Fruit fly (Drosophila melanogaster): ENCODE results near the gene Oatp30B.

dm6 chr2L:9550880-9551279 is 29.9 kb downstream of the Oatp30B start:
- TF ChIP-seq CG14711 (tag; optimal IDR thresholded peaks at IDR 0.05) (no peak), Crg-1 (GFP tag; optimal IDR thresholded peaks at IDR 0.05) (no peak), Hr96 (GFP tag; optimal IDR thresholded peaks at IDR 0.05) (no peak), kay (GFP tag; ENCODE audit: borderline replicate concordance) (peak; percentile 75), CG12768 (GFP tag; optimal IDR thresholded peaks at IDR 0.05) (no peak), Clk (GFP tag; optimal IDR thresholded peaks at IDR 0.05) (no peak), CG7045 (GFP tag; optimal IDR thresholded peaks at IDR 0.05) (no peak), cic (GFP tag; optimal IDR thresholded peaks at IDR 0.05) (no peak), tj (GFP tag; optimal IDR thresholded peaks at IDR 0.05) (no peak), cnc (optimal IDR thresholded peaks at IDR 0.05) (no peak), CG33017 (tag; optimal IDR thresholded peaks at IDR 0.05) (no peak), toe (GFP tag; optimal IDR thresholded peaks at IDR 0.05) (no peak), pad (GFP tag; optimal IDR thresholded peaks at IDR 0.05) (no peak), bab1 (GFP tag; optimal IDR thresholded peaks at IDR 0.05) (no peak)
